Worm (Caenorhabditis elegans): ENCODE results near the gene mex-6.

The mex-6 gene

DNA sequence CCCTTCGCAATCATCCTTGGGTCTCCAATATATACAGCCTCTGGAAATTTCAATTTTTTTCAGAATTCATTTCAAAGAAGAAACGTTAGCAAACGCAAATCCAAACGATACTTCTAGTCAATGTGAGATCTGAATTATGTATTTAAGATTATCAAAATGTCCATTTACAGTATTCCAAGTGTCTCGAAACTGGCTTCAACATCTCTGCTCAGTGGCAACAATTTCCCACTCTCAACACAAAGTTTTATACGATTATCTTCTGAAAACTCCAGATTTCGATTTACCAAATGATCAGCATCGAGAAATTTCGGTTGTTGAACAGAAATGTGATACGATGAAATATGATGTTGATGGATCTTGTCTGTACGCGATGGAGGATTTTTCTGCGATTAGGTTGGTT is 32.6 kb downstream of the mex-6 start:
- no peak for TF ChIP-seq nhr-28 (tag; optimal IDR thresholded peaks at IDR 0.05)
- TF ChIP-seq elt-3 (tag; optimal IDR thresholded peaks at IDR 0.05), result no peak
- TF ChIP-seq ceh-28 (tag; optimal IDR thresholded peaks at IDR 0.05), result no peak

DNA sequence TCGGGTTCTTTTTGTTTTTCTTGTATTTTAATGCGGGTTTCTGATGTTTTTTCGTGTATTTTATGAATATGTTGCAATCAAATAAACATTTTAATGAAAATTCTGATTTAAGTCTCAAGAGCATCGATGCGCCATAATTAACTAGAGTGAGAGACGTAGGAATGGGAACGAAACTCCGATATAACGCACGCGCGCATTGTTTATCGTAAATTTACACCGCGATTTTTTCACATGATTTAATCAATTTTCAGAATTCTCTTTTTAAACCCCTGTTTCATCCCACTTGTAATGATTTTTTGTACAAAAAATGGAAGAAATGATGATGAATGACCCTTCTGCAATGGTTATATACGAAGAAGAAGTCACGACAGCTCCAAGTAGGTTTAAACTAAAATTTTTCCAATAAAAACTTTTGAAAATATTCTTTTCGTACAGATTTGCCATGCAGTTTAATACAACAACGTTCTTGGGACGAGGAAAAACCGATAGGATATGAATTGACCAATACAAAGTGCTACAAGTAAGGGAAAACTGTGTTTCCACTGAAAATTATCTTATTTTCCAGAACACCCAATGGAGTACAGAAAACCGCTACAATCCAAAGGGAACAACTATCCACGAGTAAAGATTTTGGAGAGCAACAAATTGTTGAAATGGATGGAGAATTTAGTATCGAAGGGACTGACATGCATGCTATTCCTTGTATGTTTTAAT is 33.6 kb downstream of the mex-6 start, which contains the start of gene zfp-2:
Gene zfp-2 (plus strand): TSS at position 214 of the 714 bp plus-strand sequence.
- no peak for TF ChIP-seq egl-27 (tag; optimal IDR thresholded peaks at IDR 0.05)
- peak; percentile 74 for TF ChIP-seq hmg-11 (tag; optimal IDR thresholded peaks at IDR 0.05)
- TF ChIP-seq ceh-16 (tag; optimal IDR thresholded peaks at IDR 0.05), result no peak
- TF ChIP-seq nhr-23 (tag; optimal IDR thresholded peaks at IDR 0.05), result no peak
- peak; percentile 75 for TF ChIP-seq R02D3.7 (tag; optimal IDR thresholded peaks at IDR 0.05)
- no peak for TF ChIP-seq ceh-9 (tag; optimal IDR thresholded peaks at IDR 0.05)
- TF ChIP-seq ztf-11 (tag; optimal IDR thresholded peaks at IDR 0.05), result no peak
- TF ChIP-seq lin-39 (tag; optimal IDR thresholded peaks at IDR 0.05), result no peak
- no peak for TF ChIP-seq pqm-1 (tag; optimal IDR thresholded peaks at IDR 0.05)
- TF ChIP-seq lin-15B (tag; optimal IDR thresholded peaks at IDR 0.05), result peak; percentile 27
- TF ChIP-seq nhr-28 (tag; optimal IDR thresholded peaks at IDR 0.05), result no peak
- TF ChIP-seq unc-39 (tag; optimal IDR thresholded peaks at IDR 0.05), result no peak
- peak; percentile 43 for TF ChIP-seq nfya-1 (tag; optimal IDR thresholded peaks at IDR 0.05; ENCODE audit: insufficient read depth)
- no peak for TF ChIP-seq nhr-43 (tag; optimal IDR thresholded peaks at IDR 0.05; ENCODE audit: poor library complexity, severe bottlenecking)
- TF ChIP-seq nhr-25 (tag; optimal IDR thresholded peaks at IDR 0.05), result no peak
- TF ChIP-seq fos-1 (tag; optimal IDR thresholded peaks at IDR 0.05), result no peak
- TF ChIP-seq skn-1 (tag; optimal IDR thresholded peaks at IDR 0.05), result no peak

DNA sequence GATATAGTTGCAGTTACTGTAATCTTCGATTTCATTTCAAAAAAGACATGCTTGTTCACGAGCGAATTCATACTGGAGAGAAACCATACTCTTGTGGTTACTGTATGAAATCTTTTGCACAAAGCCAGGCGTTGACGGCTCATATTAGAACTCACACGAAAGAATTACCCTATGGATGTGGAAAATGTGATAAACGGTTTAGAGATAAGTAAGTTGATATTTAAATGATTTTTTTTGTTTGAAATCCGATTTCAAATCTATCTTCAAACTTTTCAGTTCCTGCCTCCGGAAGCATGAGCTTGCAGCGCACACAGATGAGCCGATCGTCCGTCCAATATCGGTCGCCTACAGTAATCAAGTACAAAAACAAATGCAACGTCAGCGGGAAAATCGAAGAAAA is 34.9 kb downstream of the mex-6 start:
- no peak for TF ChIP-seq tbx-2 (tag; optimal IDR thresholded peaks at IDR 0.05)
- TF ChIP-seq snpc-4 (tag; optimal IDR thresholded peaks at IDR 0.05), result no peak
- no peak for TF ChIP-seq R02D3.7 (tag; optimal IDR thresholded peaks at IDR 0.05)
- no peak for TF ChIP-seq mml-1 (tag; optimal IDR thresholded peaks at IDR 0.05)
- TF ChIP-seq eor-1 (tag; optimal IDR thresholded peaks at IDR 0.05), result no peak
- TF ChIP-seq jun-1 (tag; optimal IDR thresholded peaks at IDR 0.05), result no peak
- TF ChIP-seq nhr-237 (tag; optimal IDR thresholded peaks at IDR 0.05), result no peak
- TF ChIP-seq lin-39 (tag; optimal IDR thresholded peaks at IDR 0.05), result no peak
- TF ChIP-seq nhr-12 (tag; optimal IDR thresholded peaks at IDR 0.05), result no peak
- no peak for TF ChIP-seq ama-1 (optimal IDR thresholded peaks at IDR 0.05)
- TF ChIP-seq unc-39 (tag; optimal IDR thresholded peaks at IDR 0.05), result no peak
- TF ChIP-seq aly-2 (tag; optimal IDR thresholded peaks at IDR 0.05), result no peak
- TF ChIP-seq fkh-10 (GFP tag; optimal IDR thresholded peaks at IDR 0.05), result no peak
- TF ChIP-seq pha-4 (tag; optimal IDR thresholded peaks at IDR 0.05), result no peak
- no peak for TF ChIP-seq egl-5 (tag; optimal IDR thresholded peaks at IDR 0.05)
- no peak for TF ChIP-seq nhr-67 (tag; optimal IDR thresholded peaks at IDR 0.05)
- TF ChIP-seq skn-1 (tag; optimal IDR thresholded peaks at IDR 0.05), result no peak
- TF ChIP-seq ceh-9 (tag; optimal IDR thresholded peaks at IDR 0.05), result no peak
- no peak for TF ChIP-seq fos-1 (tag; optimal IDR thresholded peaks at IDR 0.05)
- TF ChIP-seq mdl-1 (tag; optimal IDR thresholded peaks at IDR 0.05), result no peak

DNA sequence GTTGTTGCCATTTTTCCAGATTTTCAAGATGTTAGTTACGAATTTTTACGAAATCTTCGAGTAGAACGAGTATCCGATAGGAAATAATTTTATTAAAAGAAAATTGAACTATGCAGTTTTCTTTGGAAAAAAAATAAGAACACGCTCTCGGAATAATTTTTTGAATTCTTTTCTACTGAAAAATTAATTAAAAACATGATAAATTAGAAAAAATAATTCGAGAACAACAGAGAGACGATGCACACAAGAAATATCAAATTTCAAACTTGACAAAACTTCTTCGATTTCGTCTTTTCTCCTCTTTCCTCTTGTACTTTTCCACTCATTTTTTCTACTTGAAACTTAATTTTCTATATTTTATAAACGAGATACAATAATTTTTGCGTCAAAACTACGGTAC is 36.0 kb downstream of the mex-6 start, which contains the start of gene F35H8.4:
Gene F35H8.4 (minus strand): TSS at position 101 of the 400 bp plus-strand sequence.
- TF ChIP-seq ceh-16 (tag; optimal IDR thresholded peaks at IDR 0.05) (no peak), nhr-67 (tag; optimal IDR thresholded peaks at IDR 0.05) (no peak), elt-1 (tag; optimal IDR thresholded peaks at IDR 0.05) (no peak), elt-2 (tag; optimal IDR thresholded peaks at IDR 0.05) (no peak), nhr-28 (tag; optimal IDR thresholded peaks at IDR 0.05) (no peak), skn-1 (tag; optimal IDR thresholded peaks at IDR 0.05) (no peak), lin-39 (tag; optimal IDR thresholded peaks at IDR 0.05) (no peak), unc-62 (GFP tag; optimal IDR thresholded peaks at IDR 0.05) (no peak), unc-39 (tag; optimal IDR thresholded peaks at IDR 0.05) (no peak), pha-4 (tag; optimal IDR thresholded peaks at IDR 0.05) (no peak), fos-1 (tag; optimal IDR thresholded peaks at IDR 0.05) (no peak), lin-15B (tag; optimal IDR thresholded peaks at IDR 0.05) (no peak), aly-2 (tag; optimal IDR thresholded peaks at IDR 0.05) (no peak), nhr-76 (tag; optimal IDR thresholded peaks at IDR 0.05) (no peak), nhr-11 (tag; optimal IDR thresholded peaks at IDR 0.05) (no peak), elt-3 (tag; optimal IDR thresholded peaks at IDR 0.05) (no peak), nhr-12 (tag; optimal IDR thresholded peaks at IDR 0.05) (no peak), tbx-2 (tag; optimal IDR thresholded peaks at IDR 0.05) (no peak)
